Fruit fly (Drosophila melanogaster) whole organism, prepupa: ENCODE results near the gene CG4338.

Experiments used
- Blimp-1 ChIP-seq: fragments of 200-800 bp; sonication (Bioruptor generic); optimal IDR thresholded peaks from 3 replicates; lab custom pipeline; 2017; ENCODE audit warnings: missing biosample characterization, missing genetic modification characterization, mild to moderate bottlenecking, moderate library complexity, missing genetic modification reagents
- CG10669 ChIP-seq: fragments of 200-800 bp; sonication (Bioruptor generic); optimal IDR thresholded peaks from 3 replicates; lab custom pipeline; 2018; ENCODE audit warnings: missing biosample characterization, mild to moderate bottlenecking, missing genetic modification characterization, moderate library complexity
- CG11294 ChIP-seq: fragments of 200-800 bp; sonication (Bioruptor generic); IDR thresholded peaks from 2 replicates; pipeline ENCODE4 v1.3.6; 2022; ENCODE audit warnings: missing biosample characterization, missing genetic modification characterization
- CG11762 ChIP-seq: fragments of 200-800 bp; sonication (Bioruptor generic); optimal IDR thresholded peaks from 3 replicates; lab custom pipeline; 2016; ENCODE audit warnings: missing biosample characterization, missing genetic modification characterization; ENCODE audit not compliant: insufficient read depth
- CG11902 ChIP-seq: fragments of 200-800 bp; sonication (Bioruptor generic); optimal IDR thresholded peaks from 3 replicates; lab custom pipeline; 2016; ENCODE audit warnings: missing biosample characterization, missing genetic modification characterization
- CG15336 ChIP-seq: fragments of 200-800 bp; sonication (Bioruptor generic); IDR thresholded peaks from 2 replicates; pipeline ENCODE4 v1.3.6; 2022; ENCODE audit warnings: missing biosample characterization, missing genetic modification characterization
- CG1621 ChIP-seq: fragments of 200-800 bp; sonication (Bioruptor generic); optimal IDR thresholded peaks from 3 replicates; lab custom pipeline; 2018; ENCODE audit warnings: missing biosample characterization, mild to moderate bottlenecking, missing genetic modification characterization
- CG3032 ChIP-seq: fragments of 200-800 bp; optimal IDR thresholded peaks from 2 replicates; lab custom pipeline; 2019; ENCODE audit warnings: missing biosample characterization, mild to moderate bottlenecking, missing genetic modification characterization, moderate library complexity
- CG32006 ChIP-seq: fragments of 200-800 bp; sonication (Bioruptor generic); optimal IDR thresholded peaks from 3 replicates; lab custom pipeline; 2017; ENCODE audit warnings: missing biosample characterization, mild to moderate bottlenecking, missing genetic modification characterization
- CG3919 ChIP-seq: fragments of 200-800 bp; sonication (Bioruptor generic); optimal IDR thresholded peaks from 3 replicates; lab custom pipeline; 2016; ENCODE audit warnings: missing biosample characterization, missing genetic modification characterization
- CG4318 ChIP-seq: fragments of 200-800 bp; sonication (Bioruptor generic); optimal IDR thresholded peaks from 3 replicates; lab custom pipeline; 2017; ENCODE audit warnings: missing biosample characterization, mild to moderate bottlenecking, missing genetic modification characterization
- CG6276 ChIP-seq: fragments of 200-800 bp; sonication (Bioruptor generic); optimal IDR thresholded peaks from 2 replicates; lab custom pipeline; 2017; ENCODE audit warnings: missing biosample characterization, mild to moderate bottlenecking, missing genetic modification characterization
- CG6792 ChIP-seq: fragments of 200-800 bp; sonication (Bioruptor generic); optimal IDR thresholded peaks from 3 replicates; lab custom pipeline; 2016; ENCODE audit warnings: missing biosample characterization, missing genetic modification characterization
- CG6808 ChIP-seq: fragments of 200-800 bp; sonication (Bioruptor generic); optimal IDR thresholded peaks from 3 replicates; lab custom pipeline; 2017; ENCODE audit warnings: missing biosample characterization, missing genetic modification characterization, mild to moderate bottlenecking, moderate library complexity, missing genetic modification reagents
- CG8119 ChIP-seq: fragments of 200-800 bp; sonication (Bioruptor generic); IDR thresholded peaks from 3 replicates; pipeline ENCODE4 v1.3.6; 2022; ENCODE audit warnings: missing biosample characterization, missing genetic modification characterization
- CG8632 ChIP-seq: fragments of 200-800 bp; sonication (Bioruptor generic); optimal IDR thresholded peaks from 3 replicates; lab custom pipeline; 2016; ENCODE audit warnings: missing biosample characterization, missing genetic modification characterization
- CG9139 ChIP-seq: fragments of 200-800 bp; sonication (Bioruptor generic); optimal IDR thresholded peaks from 3 replicates; lab custom pipeline; 2017; ENCODE audit warnings: missing biosample characterization, mild to moderate bottlenecking, missing genetic modification characterization
- Eip78C ChIP-seq: fragments of 200-800 bp; sonication (Bioruptor generic); peaks from one replicate; lab custom pipeline; 2016; ENCODE audit warnings: missing biosample characterization, missing genetic modification characterization
- Ets21C ChIP-seq: fragments of 200-800 bp; sonication (Bioruptor generic); optimal IDR thresholded peaks from 3 replicates; lab custom pipeline; 2016; ENCODE audit warnings: missing biosample characterization, missing genetic modification characterization
- Ets96B ChIP-seq: fragments of 200-800 bp; optimal IDR thresholded peaks from 2 replicates; lab custom pipeline; 2019; ENCODE audit warnings: missing biosample characterization, mild to moderate bottlenecking, missing genetic modification characterization, moderate library complexity
- Gug ChIP-seq: fragments of 200-800 bp; sonication (Bioruptor generic); IDR thresholded peaks from 2 replicates; pipeline ENCODE4 v1.3.6; 2022; ENCODE audit warnings: missing biosample characterization, missing genetic modification characterization
- Hr38 ChIP-seq: sonication (Bioruptor generic); optimal IDR thresholded peaks from 2 replicates; lab custom pipeline; 2016; ENCODE audit warnings: missing biosample characterization, missing genetic modification characterization
- Hr39 ChIP-seq: fragments of 200-800 bp; sonication (Bioruptor generic); optimal IDR thresholded peaks from 2 replicates; lab custom pipeline; 2016; ENCODE audit warnings: missing biosample characterization, missing genetic modification characterization
- Hr4 ChIP-seq: fragments of 200-800 bp; sonication (Bioruptor generic); optimal IDR thresholded peaks from 3 replicates; lab custom pipeline; 2016; ENCODE audit warnings: missing biosample characterization, missing genetic modification characterization
- Met ChIP-seq: fragments of 200-800 bp; sonication (Bioruptor generic); optimal IDR thresholded peaks from 3 replicates; lab custom pipeline; 2016; ENCODE audit warnings: missing biosample characterization, missing genetic modification characterization
- OdsH ChIP-seq: fragments of 200-800 bp; sonication (Bioruptor generic); optimal IDR thresholded peaks from 3 replicates; lab custom pipeline; 2016; ENCODE audit warnings: missing biosample characterization, missing genetic modification characterization
- Smox ChIP-seq: fragments of 200-800 bp; sonication (Bioruptor generic); optimal IDR thresholded peaks from 3 replicates; lab custom pipeline; 2016; ENCODE audit warnings: missing biosample characterization, missing genetic modification characterization
- Sox14 ChIP-seq: fragments of 200-800 bp; sonication (Bioruptor generic); optimal IDR thresholded peaks from 3 replicates; lab custom pipeline; 2016; ENCODE audit warnings: missing biosample characterization, missing genetic modification characterization
- achi ChIP-seq: fragments of 200-800 bp; sonication (Bioruptor generic); optimal IDR thresholded peaks from 3 replicates; lab custom pipeline; 2016; ENCODE audit warnings: missing biosample characterization, missing genetic modification characterization
- acj6 ChIP-seq: fragments of 200-800 bp; sonication (Bioruptor generic); optimal IDR thresholded peaks from 3 replicates; lab custom pipeline; 2016; ENCODE audit warnings: missing biosample characterization, missing genetic modification characterization
- cyc ChIP-seq: fragments of 200-800 bp; sonication (Bioruptor generic); optimal IDR thresholded peaks from 3 replicates; lab custom pipeline; 2016; ENCODE audit warnings: missing biosample characterization, missing genetic modification characterization
- dac ChIP-seq: fragments of 200-800 bp; sonication (Bioruptor generic); optimal IDR thresholded peaks from 2 replicates; lab custom pipeline; 2017; ENCODE audit warnings: missing biosample characterization, mild to moderate bottlenecking, missing genetic modification characterization
- dsx ChIP-seq: fragments of 200-800 bp; optimal IDR thresholded peaks from 3 replicates; lab custom pipeline; 2019; ENCODE audit warnings: missing biosample characterization, mild to moderate bottlenecking, missing genetic modification characterization, moderate library complexity; ENCODE audit not compliant: poor library complexity, severe bottlenecking
- fd59A ChIP-seq: fragments of 200-800 bp; sonication (Bioruptor generic); optimal IDR thresholded peaks from 2 replicates; lab custom pipeline; 2017; ENCODE audit warnings: missing biosample characterization, mild to moderate bottlenecking, missing genetic modification characterization, missing genetic modification reagents
- fd85E ChIP-seq: fragments of 200-800 bp; sonication (Bioruptor generic); optimal IDR thresholded peaks from 3 replicates; lab custom pipeline; 2016; ENCODE audit warnings: missing biosample characterization, missing genetic modification characterization
- fkh ChIP-seq: fragments of 200-800 bp; sonication (Bioruptor generic); optimal IDR thresholded peaks from 3 replicates; lab custom pipeline; 2017; ENCODE audit warnings: missing biosample characterization, mild to moderate bottlenecking, missing genetic modification characterization, moderate library complexity
- net ChIP-seq: fragments of 200-800 bp; sonication (Bioruptor generic); optimal IDR thresholded peaks from 3 replicates; lab custom pipeline; 2016; ENCODE audit warnings: missing biosample characterization, missing genetic modification characterization
- pdm3 ChIP-seq: fragments of 200-800 bp; sonication (Bioruptor generic); optimal IDR thresholded peaks from 3 replicates; lab custom pipeline; 2016; ENCODE audit warnings: missing biosample characterization, missing genetic modification characterization
- salr ChIP-seq, 2 experiments: fragments of 200-800 bp; sonication (Bioruptor generic); optimal IDR thresholded peaks; 3 replicates each; lab custom pipeline; 2016 to 2018; ENCODE audit warnings: missing biosample characterization in 2 of 2, missing genetic modification characterization in 2 of 2, mild to moderate bottlenecking in 1 of 2
- ss ChIP-seq, 2 experiments: fragments of 200-800 bp; sonication (Bioruptor generic); optimal IDR thresholded peaks; 2 replicates in 1 of 2; 3 replicates in 1 of 2; lab custom pipeline; 2017 to 2018; ENCODE audit warnings: mild to moderate bottlenecking in 2 of 2, missing biosample characterization in 2 of 2, missing genetic modification characterization in 2 of 2, moderate library complexity in 1 of 2
- svp ChIP-seq: fragments of 200-800 bp; sonication (Bioruptor generic); peaks from one replicate; lab custom pipeline; 2016; ENCODE audit warnings: missing biosample characterization, missing genetic modification characterization
- topi ChIP-seq: fragments of 200-800 bp; sonication (Bioruptor generic); optimal IDR thresholded peaks from 3 replicates; lab custom pipeline; 2016; ENCODE audit warnings: missing biosample characterization, missing genetic modification characterization
- vri ChIP-seq: fragments of 200-800 bp; sonication (Bioruptor generic); optimal IDR thresholded peaks from 3 replicates; lab custom pipeline; 2016; ENCODE audit warnings: missing biosample characterization, mild to moderate bottlenecking, missing genetic modification characterization

CG4338 gene

dm6 chr3R:15290642-15291118 is 15.4 kb downstream of the CG4338 start, which contains the start of gene CG45218 (continued):
- TF ChIP-seq Ets21C (GFP tag; lab: Kevin White, UChicago) (no peak), Smox (GFP tag; lab: Kevin White, UChicago) (no peak), CG15336 (GFP tag; lab: Robert Waterston, UW) (no peak), ss (GFP tag; optimal IDR thresholded peaks at IDR 0.05; lab: Kevin White, UChicago) (peak; percentile 1 to 61), CG6808 (GFP tag; lab: Kevin White, UChicago) (no peak), Eip78C (GFP tag; lab: Kevin White, UChicago) (peak; percentile 59), OdsH (no peak), Hr38 (GFP tag; lab: Kevin White, UChicago) (no peak), CG3032 (tag; lab: Kevin White, UChicago) (no peak)

dm6 chr3R:15291551-15292223 is 16.4 kb downstream of the CG4338 start:
- TF ChIP-seq dac (GFP tag; lab: Kevin White, UChicago) (no peak), pdm3 (GFP tag; lab: Kevin White, UChicago) (no peak), CG11902 (GFP tag; lab: Kevin White, UChicago) (no peak), CG6276 (peak; percentile 29), CG8119 (GFP tag; lab: Robert Waterston, UW) (no peak), Hr4 (GFP tag; lab: Kevin White, UChicago) (no peak), CG6792 (no peak), fkh (GFP tag; lab: Kevin White, UChicago) (no peak), Hr38 (GFP tag; lab: Kevin White, UChicago) (no peak), CG32006 (GFP tag; lab: Kevin White, UChicago) (peak; percentile 8), CG9139 (GFP tag; lab: Kevin White, UChicago) (peak; percentile 33), Ets21C (GFP tag; lab: Kevin White, UChicago) (no peak), ss (GFP tag; optimal IDR thresholded peaks at IDR 0.05; lab: Kevin White, UChicago) (peak in 1 of 2 experiments; percentile 46), Eip78C (GFP tag; lab: Kevin White, UChicago) (peak; percentile 55), net (GFP tag; lab: Kevin White, UChicago) (peak; percentile 3), vri (GFP tag; lab: Kevin White, UChicago) (peak; percentile 58), CG11294 (GFP tag; lab: Robert Waterston, UW) (no peak), CG10669 (GFP tag; lab: Kevin White, UChicago) (no peak), cyc (no peak), achi (GFP tag; lab: Kevin White, UChicago) (no peak), svp (peak; percentile 69), topi (GFP tag; lab: Kevin White, UChicago) (no peak), Smox (GFP tag; lab: Kevin White, UChicago) (no peak), Blimp-1 (GFP tag; lab: Kevin White, UChicago) (no peak), salr (GFP tag; optimal IDR thresholded peaks at IDR 0.05; lab: Kevin White, UChicago) (no peak), CG11762 (GFP tag; lab: Kevin White, UChicago) (no peak), fd59A (peak; percentile 24), Gug (no peak), Met (GFP tag; lab: Kevin White, UChicago) (no peak), CG3032 (tag; lab: Kevin White, UChicago) (peak; percentile 53), Ets96B (tag; lab: Kevin White, UChicago) (no peak), acj6 (GFP tag; lab: Kevin White, UChicago) (no peak), CG1621 (no peak), Sox14 (GFP tag; lab: Kevin White, UChicago) (peak; percentile 9), CG3919 (GFP tag; lab: Kevin White, UChicago) (peak; percentile 11), Hr39 (GFP tag; lab: Kevin White, UChicago) (no peak), fd85E (GFP tag; lab: Kevin White, UChicago) (no peak), CG8632 (GFP tag; lab: Kevin White, UChicago) (peak; percentile 10), dsx (GFP tag; lab: Kevin White, UChicago) (no peak), CG4318 (GFP tag; lab: Kevin White, UChicago) (no peak)
